Fruit fly (Drosophila melanogaster): Measurements from ENCODE around the gene CG32486.

CG32486 gene

DNA sequence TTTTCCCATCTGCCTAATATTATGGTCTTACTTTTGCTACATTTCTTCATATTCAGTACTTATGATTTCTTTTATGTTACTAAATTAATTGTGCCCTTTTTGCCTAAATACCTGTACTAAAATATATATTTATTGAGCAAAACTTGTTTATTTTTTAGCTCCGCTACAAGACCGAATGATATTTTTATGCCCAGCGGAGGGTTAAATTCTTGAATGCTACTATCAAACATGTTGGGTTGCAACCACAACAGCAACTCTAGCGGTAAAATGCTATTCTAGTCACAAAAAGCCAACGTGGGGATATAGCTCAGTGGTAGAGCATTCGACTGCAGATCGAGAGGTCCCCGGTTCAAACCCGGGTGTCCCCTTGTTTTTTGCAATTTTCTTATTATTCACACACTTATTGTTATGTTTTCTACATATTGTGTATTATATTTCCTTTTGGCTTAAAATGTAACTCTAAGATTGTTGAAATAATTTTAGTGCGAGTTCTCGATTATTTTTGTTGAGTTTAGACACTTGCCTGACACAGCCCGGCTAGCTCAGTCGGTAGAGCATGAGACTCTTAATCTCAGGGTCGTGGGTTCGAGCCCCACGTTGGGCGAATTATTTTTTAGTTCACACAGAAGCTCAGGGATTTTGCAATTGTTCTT is 25.6 kb upstream of the CG32486 start (continued):
- TF ChIP-seq Fer3 (tag; optimal IDR thresholded peaks at IDR 0.05) = peak; percentile 41
- peak; percentile 49 for TF ChIP-seq CG18599 (GFP tag; optimal IDR thresholded peaks at IDR 0.05)
- no peak for TF ChIP-seq Ets97D (GFP tag; optimal IDR thresholded peaks at IDR 0.05)
- peak; percentile 53 for TF ChIP-seq chm (GFP tag; IDR thresholded peaks at IDR 0.05)
- peak; percentile 87 for TF ChIP-seq CG14860 (GFP tag; IDR thresholded peaks at IDR 0.05; ENCODE audit: partially characterized antibody)
- TF ChIP-seq mld (GFP tag; IDR thresholded peaks at IDR 0.05; ENCODE audit: partially characterized antibody) = peak; percentile 95
- peak; percentile 95 for TF ChIP-seq CG6791 (GFP tag; IDR thresholded peaks at IDR 0.05; ENCODE audit: partially characterized antibody)
- TF ChIP-seq nerfin-2 (GFP tag; IDR thresholded peaks at IDR 0.05; ENCODE audit: partially characterized antibody) = peak; percentile 92
- no peak for TF ChIP-seq CG6175 (GFP tag; IDR thresholded peaks at IDR 0.05)
- TF ChIP-seq ken (GFP tag; IDR thresholded peaks at IDR 0.05) = 0 out of 3 replicates have a peak, but pooled peaks have one; percentile 37
- peak in 1 of 3 experiments; percentile 12 for TF ChIP-seq Stat92E (GFP tag; optimal IDR thresholded peaks at IDR 0.05)
- TF ChIP-seq CG4617 (GFP tag; optimal IDR thresholded peaks at IDR 0.05; ENCODE audit: borderline replicate concordance) = no peak
- TF ChIP-seq CG13424 (tag; optimal IDR thresholded peaks at IDR 0.05) = peak; percentile 36
- no peak for TF ChIP-seq emc (GFP tag; optimal IDR thresholded peaks at IDR 0.05)
- peak; percentile 49 for TF ChIP-seq lilli (GFP tag; optimal IDR thresholded peaks at IDR 0.05)
- no peak for TF ChIP-seq crol (GFP tag; IDR thresholded peaks at IDR 0.05)
- peak; percentile 99 for TF ChIP-seq Bdp1 (GFP tag; optimal IDR thresholded peaks at IDR 0.05)
- no peak for TF ChIP-seq CG10274 (GFP tag; optimal IDR thresholded peaks at IDR 0.05)
- TF ChIP-seq Dll (GFP tag; IDR thresholded peaks at IDR 0.05; ENCODE audit: partially characterized antibody) = peak; percentile 60
- peak; percentile 60 for TF ChIP-seq lab (GFP tag; optimal IDR thresholded peaks at IDR 0.05)
- peak; percentile 2 for TF ChIP-seq CG17359 (tag; optimal IDR thresholded peaks at IDR 0.05)
- TF ChIP-seq kay (GFP tag; optimal IDR thresholded peaks at IDR 0.05) = no peak
- no peak for TF ChIP-seq ERR (GFP tag; optimal IDR thresholded peaks at IDR 0.05)
- TF ChIP-seq CG10431 (GFP tag; optimal IDR thresholded peaks at IDR 0.05) = no peak
- TF ChIP-seq sna (GFP tag; IDR thresholded peaks at IDR 0.05; ENCODE audit: partially characterized antibody) = peak; percentile 72
- peak; percentile 87 for TF ChIP-seq hb (GFP tag; IDR thresholded peaks at IDR 0.05; ENCODE audit: partially characterized antibody)
- TF ChIP-seq MTF-1 (GFP tag; optimal IDR thresholded peaks at IDR 0.05; ENCODE audit: borderline replicate concordance) = no peak
- TF ChIP-seq amos (GFP tag; IDR thresholded peaks at IDR 0.05; ENCODE audit: partially characterized antibody) = peak; percentile 81
- TF ChIP-seq tna (GFP tag; IDR thresholded peaks at IDR 0.05; ENCODE audit: partially characterized antibody) = peak; percentile 79
- no peak for TF ChIP-seq CG14667 (GFP tag; IDR thresholded peaks at IDR 0.05)
- TF ChIP-seq Rfx (GFP tag; IDR thresholded peaks at IDR 0.05) = peak; percentile 42; the same call in 1 of the 2 replicates
- TF ChIP-seq slbo (GFP tag; IDR thresholded peaks at IDR 0.05) = 0 out of 2 replicates have a peak, but pooled peaks have one; percentile 3
- no peak for TF ChIP-seq CG10543 (GFP tag; optimal IDR thresholded peaks at IDR 0.05)
- peak; percentile 54; the same call in 2 of the 4 replicates for TF ChIP-seq chinmo (GFP tag; IDR thresholded peaks at IDR 0.05; ENCODE audit: partially characterized antibody)
- TF ChIP-seq CG2678 (tag; optimal IDR thresholded peaks at IDR 0.05) = peak; percentile 53
- TF ChIP-seq CG4707 (GFP tag; optimal IDR thresholded peaks at IDR 0.05) = no peak
- TF ChIP-seq Taf1 (GFP tag; IDR thresholded peaks at IDR 0.05) = no peak
- peak; percentile 3 for TF ChIP-seq CG12769 (tag; optimal IDR thresholded peaks at IDR 0.05)
- TF ChIP-seq pros (GFP tag; optimal IDR thresholded peaks at IDR 0.05) = peak; percentile 76
- TF ChIP-seq CG6813 (GFP tag; optimal IDR thresholded peaks at IDR 0.05) = no peak
- TF ChIP-seq CG16813 (GFP tag; IDR thresholded peaks at IDR 0.05; ENCODE audit: partially characterized antibody) = peak; percentile 89
- peak; percentile 93 for TF ChIP-seq ato (GFP tag; IDR thresholded peaks at IDR 0.05; ENCODE audit: partially characterized antibody)
- TF ChIP-seq dan (GFP tag; IDR thresholded peaks at IDR 0.05) = no peak
- TF ChIP-seq CG34224 (GFP tag; IDR thresholded peaks at IDR 0.05; ENCODE audit: partially characterized antibody) = peak; percentile 74
- TF ChIP-seq Fer2 (tag; optimal IDR thresholded peaks at IDR 0.05) = peak; percentile 34
- no peak for TF ChIP-seq Nf-YC (tag; optimal IDR thresholded peaks at IDR 0.05)

Data from whole organism, embryonic.